Worm (Caenorhabditis elegans) whole organism, early embryonic: ENCODE results near the gene F25B3.5.

ENCODE experiments used
- B0310.2 ChIP-seq: sonication (generic microtip); optimal IDR thresholded peaks from 2 replicates; lab custom pipeline; 2016; ENCODE audit warnings: mild to moderate bottlenecking, missing genetic modification characterization, missing compliant biosample characterization
- F13C5.2 ChIP-seq: sonication (generic microtip); optimal IDR thresholded peaks from 2 replicates; lab custom pipeline; 2017; ENCODE audit warnings: mild to moderate bottlenecking, missing genetic modification characterization, inconsistent platforms, missing compliant biosample characterization
- aly-1 ChIP-seq: sonication (generic microtip); optimal IDR thresholded peaks from 2 replicates; lab custom pipeline; 2016; ENCODE audit warnings: missing genetic modification characterization, missing compliant biosample characterization
- ama-1 ChIP-seq: fragments of 150-350 bp; optimal IDR thresholded peaks from 2 replicates; lab custom pipeline; 2014

DNA sequence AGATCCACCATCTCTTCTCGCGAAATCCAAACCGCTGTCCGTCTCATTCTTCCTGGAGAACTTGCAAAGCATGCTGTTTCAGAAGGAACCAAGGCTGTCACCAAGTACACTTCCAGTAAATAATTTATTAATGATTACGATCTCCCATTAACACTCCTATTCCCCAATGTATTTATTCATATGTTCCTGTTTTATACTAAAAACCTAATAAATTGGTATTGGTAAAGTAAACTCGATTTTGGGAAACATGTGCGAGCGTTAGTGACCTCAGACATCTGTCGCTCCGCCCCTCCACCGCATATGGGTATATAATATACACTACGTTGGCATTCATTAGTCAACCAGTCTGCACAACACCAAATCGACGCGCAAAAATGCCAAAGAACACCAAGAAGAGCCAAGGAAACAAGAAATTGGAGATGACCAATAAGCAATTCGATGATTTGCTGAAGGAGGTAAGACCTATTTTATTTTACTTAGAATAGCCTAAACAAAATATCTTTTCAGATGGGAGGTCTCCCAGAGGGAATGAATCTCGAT lies 24.0 kb downstream of the F25B3.5 start, which contains the start of gene C50F4.6:
- TF ChIP-seq ama-1 (lab: Kevin White, UChicago) (no peak), B0310.2 (tag; lab: Kevin White, UChicago) (no peak), aly-1 (tag; lab: Kevin White, UChicago) (no peak), F13C5.2 (no peak)
